In genomic region chrX:2951637-2952036, dm6 we compare ENCODE assay signal across 4 fruit fly cellular contexts.
TF ChIP-seq lines count a peak whose summit lies in the region.

No protein-coding gene starts in this region.

- TF ChIP-seq CTCF in whole organism, embryonic (GFP tag; optimal IDR thresholded peaks at IDR 0.05; lab: Kevin White, UChicago): no peak

TF ChIP-seq in whole organism, embryonic, 481 proteins besides CTCF, POLR2A, EP300 and RAD21 (continues in another document):
- TF ChIP-seq eyg (GFP tag; optimal IDR thresholded peaks at IDR 0.05; lab: Kevin White, UChicago) (no peak), CG5180 (GFP tag; optimal IDR thresholded peaks at IDR 0.05; lab: Kevin White, UChicago) (peak; percentile 19), Xbp1 (GFP tag; optimal IDR thresholded peaks at IDR 0.05; lab: Kevin White, UChicago) (no peak), croc (GFP tag; conservative IDR thresholded peaks at IDR 0.05; lab: Robert Waterston, UW) (peak; percentile 22; the same call in 1 of the 3 replicates), CG17186 (GFP tag; optimal IDR thresholded peaks at IDR 0.05; lab: Kevin White, UChicago) (no peak), NK7.1 (GFP tag; optimal IDR thresholded peaks at IDR 0.05; lab: Kevin White, UChicago) (no peak), CG9437 (GFP tag; optimal IDR thresholded peaks at IDR 0.05; lab: Kevin White, UChicago) (no peak), pnt (GFP tag; optimal IDR thresholded peaks at IDR 0.05; lab: Kevin White, UChicago) (no peak), nmo (GFP tag; optimal IDR thresholded peaks at IDR 0.05; lab: Kevin White, UChicago) (peak; percentile 50), BtbVII (GFP tag; optimal IDR thresholded peaks at IDR 0.05; lab: Kevin White, UChicago) (no peak), CG11695 (GFP tag; IDR thresholded peaks at IDR 0.05; lab: Robert Waterston, UW) (no peak), CG8924 (tag; optimal IDR thresholded peaks at IDR 0.05; lab: Kevin White, UChicago) (peak; percentile 39), Ptx1 (GFP tag; IDR thresholded peaks at IDR 0.05; lab: Robert Waterston, UW) (peak; percentile 41; the same call in 1 of the 2 replicates), dmrt99B (tag; optimal IDR thresholded peaks at IDR 0.05; lab: Kevin White, UChicago) (peak; percentile 54), CG12659 (GFP tag; optimal IDR thresholded peaks at IDR 0.05; lab: Kevin White, UChicago) (peak; percentile 17), cwo (GFP tag; optimal IDR thresholded peaks at IDR 0.05; lab: Kevin White, UChicago) (peak; percentile 1), chm (GFP tag; IDR thresholded peaks at IDR 0.05; lab: Robert Waterston, UW) (no peak), CG4424 (GFP tag; optimal IDR thresholded peaks at IDR 0.05; lab: Kevin White, UChicago) (peak; percentile 9), Nf-YB (GFP tag; optimal IDR thresholded peaks at IDR 0.05; lab: Kevin White, UChicago) (no peak), Eip74EF (GFP tag; optimal IDR thresholded peaks at IDR 0.05; lab: Kevin White, UChicago) (peak in 1 of 2 experiments; percentile 32), CG7556 (GFP tag; optimal IDR thresholded peaks at IDR 0.05; lab: Kevin White, UChicago) (peak; percentile 41), ERR (GFP tag; optimal IDR thresholded peaks at IDR 0.05; lab: Kevin White, UChicago) (no peak), CG17612 (GFP tag; IDR thresholded peaks at IDR 0.05; lab: Robert Waterston, UW) (no peak)

TF ChIP-seq in whole organism, prepupa, 60 proteins besides CTCF, POLR2A, EP300 and RAD21 (continues in another document):
- peak; percentile 47; the same call in 1 of the 3 replicates for TF ChIP-seq CG8119 (GFP tag; IDR thresholded peaks at IDR 0.05; lab: Robert Waterston, UW)
- no peak for TF ChIP-seq Eip75B (GFP tag; optimal IDR thresholded peaks at IDR 0.05; lab: Kevin White, UChicago)
- no peak for TF ChIP-seq Sox102F (GFP tag; optimal IDR thresholded peaks at IDR 0.05; lab: Kevin White, UChicago)
- no peak for TF ChIP-seq fkh (GFP tag; optimal IDR thresholded peaks at IDR 0.05; lab: Kevin White, UChicago)
- no peak for TF ChIP-seq Hr38 (GFP tag; optimal IDR thresholded peaks at IDR 0.05; lab: Kevin White, UChicago)
- TF ChIP-seq CG4318 (GFP tag; optimal IDR thresholded peaks at IDR 0.05; lab: Kevin White, UChicago): no peak
- no peak for TF ChIP-seq CG11902 (GFP tag; optimal IDR thresholded peaks at IDR 0.05; lab: Kevin White, UChicago)
- peak; percentile 0 for TF ChIP-seq CG10631 (GFP tag; optimal IDR thresholded peaks at IDR 0.05; lab: Kevin White, UChicago)
- peak; percentile 21 for TF ChIP-seq CG31627 (GFP tag; optimal IDR thresholded peaks at IDR 0.05; lab: Kevin White, UChicago)
- no peak for TF ChIP-seq CG6792 (GFP tag; optimal IDR thresholded peaks at IDR 0.05; lab: Kevin White, UChicago)
- peak; percentile 18 for TF ChIP-seq Hr4 (GFP tag; optimal IDR thresholded peaks at IDR 0.05; lab: Kevin White, UChicago)
- TF ChIP-seq Smox (GFP tag; optimal IDR thresholded peaks at IDR 0.05; lab: Kevin White, UChicago): peak; percentile 14
- no peak for TF ChIP-seq Lpt (GFP tag; optimal IDR thresholded peaks at IDR 0.05; lab: Kevin White, UChicago)
- TF ChIP-seq Ets96B (tag; optimal IDR thresholded peaks at IDR 0.05; lab: Kevin White, UChicago): no peak
- TF ChIP-seq fd59A (GFP tag; optimal IDR thresholded peaks at IDR 0.05; lab: Kevin White, UChicago): no peak
- TF ChIP-seq ss (GFP tag; optimal IDR thresholded peaks at IDR 0.05; lab: Kevin White, UChicago): peak in 1 of 2 experiments; percentile 9
- TF ChIP-seq fd85E (GFP tag; optimal IDR thresholded peaks at IDR 0.05; lab: Kevin White, UChicago): no peak
- TF ChIP-seq CG10669 (GFP tag; optimal IDR thresholded peaks at IDR 0.05; lab: Kevin White, UChicago): peak; percentile 9
- no peak for TF ChIP-seq net (GFP tag; optimal IDR thresholded peaks at IDR 0.05; lab: Kevin White, UChicago)
- no peak for TF ChIP-seq CG7368 (GFP tag; optimal IDR thresholded peaks at IDR 0.05; lab: Kevin White, UChicago)
- TF ChIP-seq CG6854 (GFP tag; optimal IDR thresholded peaks at IDR 0.05; lab: Kevin White, UChicago): no peak
- no peak for TF ChIP-seq CG16779 (tag; optimal IDR thresholded peaks at IDR 0.05; lab: Kevin White, UChicago)
- no peak for TF ChIP-seq vri (GFP tag; optimal IDR thresholded peaks at IDR 0.05; lab: Kevin White, UChicago)
- TF ChIP-seq CG6276 (GFP tag; optimal IDR thresholded peaks at IDR 0.05; lab: Kevin White, UChicago): no peak

TF ChIP-seq in whole organism, pupa, 21 proteins besides CTCF, POLR2A, EP300 and RAD21:
- TF ChIP-seq Pif1A (GFP tag; optimal IDR thresholded peaks at IDR 0.05; lab: Kevin White, UChicago): no peak
- TF ChIP-seq CG15710 (tag; optimal IDR thresholded peaks at IDR 0.05; lab: Kevin White, UChicago): no peak
- TF ChIP-seq CG32121 (GFP tag; IDR thresholded peaks at IDR 0.05; lab: Robert Waterston, UW): no peak
- 0 out of 2 replicates have a peak, but pooled peaks have one; percentile 12 for TF ChIP-seq Ets98B (GFP tag; IDR thresholded peaks at IDR 0.05; lab: Robert Waterston, UW)
- TF ChIP-seq fd96Ca (GFP tag; IDR thresholded peaks at IDR 0.05; lab: Robert Waterston, UW): no peak
- TF ChIP-seq CG12605 (GFP tag; IDR thresholded peaks at IDR 0.05; lab: Robert Waterston, UW): no peak
- TF ChIP-seq CG14655 (GFP tag; optimal IDR thresholded peaks at IDR 0.05; lab: Kevin White, UChicago): no peak
- TF ChIP-seq CG8301 (tag; optimal IDR thresholded peaks at IDR 0.05; lab: Kevin White, UChicago): no peak
- TF ChIP-seq Pif1B (GFP tag; optimal IDR thresholded peaks at IDR 0.05; lab: Kevin White, UChicago): no peak
- TF ChIP-seq CG8159 (tag; optimal IDR thresholded peaks at IDR 0.05; lab: Kevin White, UChicago): peak; percentile 9
- TF ChIP-seq D1 (tag; optimal IDR thresholded peaks at IDR 0.05; lab: Kevin White, UChicago): no peak
TF ChIP-seq in whole organism, pupa: peak in this region for 2.

TF ChIP-seq in whole organism, wandering third instar larva, 38 proteins besides CTCF, POLR2A, EP300 and RAD21:
- TF ChIP-seq fru (GFP tag; optimal IDR thresholded peaks at IDR 0.05; lab: Kevin White, UChicago) (peak; percentile 39), rgr (GFP tag; optimal IDR thresholded peaks at IDR 0.05; lab: Kevin White, UChicago) (peak; percentile 28), HLH106 (tag; optimal IDR thresholded peaks at IDR 0.05; lab: Kevin White, UChicago) (peak; percentile 21), h (GFP tag; optimal IDR thresholded peaks at IDR 0.05; lab: Kevin White, UChicago) (peak; percentile 29), foxo (GFP tag; optimal IDR thresholded peaks at IDR 0.05; lab: Kevin White, UChicago) (peak in 1 of 2 experiments; percentile 48), Jra (GFP tag; optimal IDR thresholded peaks at IDR 0.05; lab: Kevin White, UChicago) (no peak), Sp1 (GFP tag; optimal IDR thresholded peaks at IDR 0.05; lab: Kevin White, UChicago) (peak; percentile 19), psq (GFP tag; optimal IDR thresholded peaks at IDR 0.05; lab: Kevin White, UChicago) (peak; percentile 30), Hr78 (GFP tag; optimal IDR thresholded peaks at IDR 0.05; lab: Kevin White, UChicago) (no peak), Abd-B (GFP tag; optimal IDR thresholded peaks at IDR 0.05; lab: Kevin White, UChicago) (no peak), ey (GFP tag; optimal IDR thresholded peaks at IDR 0.05; lab: Kevin White, UChicago) (no peak)
TF ChIP-seq in whole organism, wandering third instar larva: peak in this region for 7.

Comparison
In these comparisons a context has a peak if more than half of its experiments do, and no peak if none do; other contexts are left out.
1. Of the 7 proteins assayed by ChIP-seq in both whole organism, embryonic and whole organism, prepupa: peak only in whole organism, embryonic: Blimp-1 and Sox102F; only in whole organism, prepupa: none; in both: none; in neither: 5.